Fruit fly (Drosophila melanogaster): ENCODE data around the gene ppk10.

ppk10 gene

DNA sequence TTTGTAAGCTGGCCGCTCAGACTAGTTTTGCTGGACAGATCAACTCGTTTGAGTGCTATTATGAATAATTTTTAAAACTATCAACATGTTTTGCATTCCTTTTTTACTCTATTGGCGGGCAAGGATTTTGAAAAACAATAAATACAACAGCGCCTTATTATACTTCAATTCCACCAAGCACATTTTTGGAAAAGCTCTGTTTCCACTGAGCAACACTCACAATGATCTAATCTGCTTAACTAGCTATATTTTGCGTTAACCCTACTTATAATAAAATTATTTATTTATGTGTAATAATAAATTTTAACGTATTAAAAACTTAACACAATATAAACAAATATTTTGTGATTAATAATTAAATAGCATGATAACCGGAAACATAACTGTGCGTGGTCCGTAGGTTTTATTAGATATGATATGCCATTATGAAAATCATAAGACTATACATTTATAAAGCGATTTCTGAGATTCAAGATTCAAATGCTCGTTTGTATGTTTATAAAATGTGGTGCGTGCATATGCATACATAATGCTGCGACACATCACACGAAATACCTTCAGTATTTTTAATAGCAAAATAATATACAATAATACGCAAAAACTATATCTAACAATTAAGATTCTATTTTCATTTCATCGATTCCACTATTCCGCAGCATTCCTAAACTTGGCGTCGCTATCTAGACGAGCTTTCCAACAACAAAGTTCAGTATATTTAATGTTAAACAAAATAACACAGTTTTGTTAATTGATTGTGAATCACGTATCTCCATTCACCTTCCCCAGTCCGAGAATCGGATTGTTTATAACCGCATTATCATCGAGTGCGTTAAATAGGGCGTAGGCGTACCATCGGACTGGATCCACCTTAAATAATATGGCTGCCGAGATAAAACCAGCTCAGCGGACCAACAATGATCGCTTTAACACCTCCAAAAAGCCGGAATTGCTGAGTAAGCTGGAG lies 29.3 kb downstream of the ppk10 start, which contains the start of the genes pie and Wdfy2 (continued):
- TF ChIP-seq sug (tag; optimal IDR thresholded peaks at IDR 0.05), result no peak
- TF ChIP-seq CG14710 (tag; optimal IDR thresholded peaks at IDR 0.05), result peak; percentile 39
- no peak for TF ChIP-seq prd (optimal IDR thresholded peaks at IDR 0.05)
- TF ChIP-seq prd (GFP tag; IDR thresholded peaks at IDR 0.05), result no peak

DNA sequence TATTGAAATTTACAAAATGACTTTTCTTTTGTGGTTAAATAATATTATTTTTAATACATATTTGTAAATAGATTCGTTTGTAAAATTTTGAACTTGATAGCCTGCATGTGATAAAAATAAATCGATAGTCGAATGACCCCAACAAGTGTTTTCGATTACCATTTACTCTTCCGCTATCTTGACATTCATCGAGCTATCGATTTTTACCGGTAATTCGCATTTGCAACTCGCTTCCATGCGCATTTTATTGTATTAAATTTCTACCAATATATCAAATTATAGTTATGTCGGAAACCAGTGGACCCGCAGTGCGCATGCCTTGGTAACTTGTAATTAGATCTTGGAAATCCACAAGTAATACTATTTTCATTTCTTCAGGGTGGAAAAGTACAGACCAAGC lies 33.2 kb downstream of the ppk10 start, which contains the start of gene RfC3:
RfC3 (plus strand) TSS at position 210 of the 400 bp plus-strand sequence.
- TF ChIP-seq CG14860 (GFP tag; IDR thresholded peaks at IDR 0.05; ENCODE audit: partially characterized antibody), result peak; percentile 91
- TF ChIP-seq stwl (tag; optimal IDR thresholded peaks at IDR 0.05), result peak; percentile 75
- TF ChIP-seq croc (GFP tag; conservative IDR thresholded peaks at IDR 0.05), result no peak
- TF ChIP-seq CG6654 (GFP tag; optimal IDR thresholded peaks at IDR 0.05), result no peak
- no peak for TF ChIP-seq CG4820 (GFP tag; optimal IDR thresholded peaks at IDR 0.05)
- TF ChIP-seq CG13123 (GFP tag; optimal IDR thresholded peaks at IDR 0.05), result no peak
- TF ChIP-seq CG4328 (GFP tag; optimal IDR thresholded peaks at IDR 0.05), result no peak
- no peak for TF ChIP-seq CG15514 (GFP tag; optimal IDR thresholded peaks at IDR 0.05)
- TF ChIP-seq CG6791 (GFP tag; IDR thresholded peaks at IDR 0.05; ENCODE audit: partially characterized antibody), result peak; percentile 89
- TF ChIP-seq gfzf (GFP tag; optimal IDR thresholded peaks at IDR 0.05), result no peak
- TF ChIP-seq CG4282 (GFP tag; optimal IDR thresholded peaks at IDR 0.05), result no peak
- no peak for TF ChIP-seq CG12236 (GFP tag; optimal IDR thresholded peaks at IDR 0.05)
- TF ChIP-seq bsh (GFP tag; optimal IDR thresholded peaks at IDR 0.05), result no peak
- no peak for TF ChIP-seq Neu2 (GFP tag; optimal IDR thresholded peaks at IDR 0.05; ENCODE audit: borderline replicate concordance)
- TF ChIP-seq klu (GFP tag; IDR thresholded peaks at IDR 0.05), result no peak
- TF ChIP-seq CG10431 (GFP tag; optimal IDR thresholded peaks at IDR 0.05), result no peak
- TF ChIP-seq Hand (GFP tag; optimal IDR thresholded peaks at IDR 0.05), result no peak
- peak; percentile 38 for TF ChIP-seq YL-1 (GFP tag; optimal IDR thresholded peaks at IDR 0.05)
- no peak for TF ChIP-seq CG15601 (tag; optimal IDR thresholded peaks at IDR 0.05)
- no peak for TF ChIP-seq H2.0 (GFP tag; IDR thresholded peaks at IDR 0.05)
- TF ChIP-seq gsb (GFP tag; IDR thresholded peaks at IDR 0.05), result no peak
- TF ChIP-seq onecut (GFP tag; IDR thresholded peaks at IDR 0.05), result peak; percentile 54; the same call in 1 of the 2 replicates
- peak; percentile 54 for TF ChIP-seq Med (GFP tag)
- TF ChIP-seq vfl (GFP tag; optimal IDR thresholded peaks at IDR 0.05), result no peak
- peak; percentile 95 for TF ChIP-seq Dref (GFP tag; IDR thresholded peaks at IDR 0.05)
- peak; percentile 89 for TF ChIP-seq inv (GFP tag; IDR thresholded peaks at IDR 0.05; ENCODE audit: partially characterized antibody)
- TF ChIP-seq her (GFP tag; optimal IDR thresholded peaks at IDR 0.05), result no peak
- no peak for TF ChIP-seq usp (GFP tag; optimal IDR thresholded peaks at IDR 0.05)
- TF ChIP-seq HmgZ (tag; optimal IDR thresholded peaks at IDR 0.05), result no peak
- peak; percentile 73; the same call in 2 of the 3 replicates for TF ChIP-seq Opbp (GFP tag; IDR thresholded peaks at IDR 0.05; ENCODE audit: partially characterized antibody)
- no peak for TF ChIP-seq CG14441 (GFP tag; IDR thresholded peaks at IDR 0.05)
- peak; percentile 83 for TF ChIP-seq Bgb (GFP tag; IDR thresholded peaks at IDR 0.05; ENCODE audit: partially characterized antibody)
- TF ChIP-seq Fer3 (tag; optimal IDR thresholded peaks at IDR 0.05), result no peak
- peak; percentile 96 for TF ChIP-seq zen2 (GFP tag; IDR thresholded peaks at IDR 0.05; ENCODE audit: partially characterized antibody)
- no peak for TF ChIP-seq CHES-1-like (GFP tag; optimal IDR thresholded peaks at IDR 0.05)
- TF ChIP-seq HmgD (GFP tag; optimal IDR thresholded peaks at IDR 0.05), result no peak
- no peak for TF ChIP-seq tup (GFP tag; optimal IDR thresholded peaks at IDR 0.05)
- peak; percentile 7 for TF ChIP-seq CG12659 (GFP tag; optimal IDR thresholded peaks at IDR 0.05)
- no peak for TF ChIP-seq danr (GFP tag; IDR thresholded peaks at IDR 0.05)
- peak; percentile 75 for TF ChIP-seq Doc3 (GFP tag; IDR thresholded peaks at IDR 0.05; ENCODE audit: partially characterized antibody)
- TF ChIP-seq CG6813 (GFP tag; optimal IDR thresholded peaks at IDR 0.05), result no peak
- TF ChIP-seq CG3407 (GFP tag; optimal IDR thresholded peaks at IDR 0.05), result no peak

Measured in whole organism, embryonic.